Worm (Caenorhabditis elegans) whole organism, L4 larva: ENCODE measurements around the gene R04F11.3.

Source experiments
- ZK546.5 ChIP-seq, 2 experiments: sonication (generic microtip); optimal IDR thresholded peaks; 2 replicates each; lab custom pipeline; 2017; ENCODE audit warnings: missing biosample characterization in 2 of 2, missing genetic modification characterization in 2 of 2
- nhr-11 ChIP-seq: fragments of 150-350 bp; optimal IDR thresholded peaks from 2 replicates; lab custom pipeline; 2014; ENCODE audit warnings: missing biosample characterization, missing genetic modification characterization

ce11 chrV:12365104-12365503 is 48.1 kb upstream of the R04F11.3 start, which contains the start of gene fipr-2:
- TF ChIP-seq ZK546.5 (tag; optimal IDR thresholded peaks at IDR 0.05; lab: Kevin White, UChicago) (no peak), nhr-11 (tag; lab: Kevin White, UChicago) (no peak)
